Worm (Caenorhabditis elegans) whole organism, L2 larva: ENCODE data around the gene F55C12.2.

Source experiments
- C34F6.9 ChIP-seq: fragments of 150-350 bp; optimal IDR thresholded peaks from 2 replicates; lab custom pipeline; 2014; ENCODE audit warnings: missing biosample characterization, missing genetic modification characterization
- F13H6.1 ChIP-seq: sonication (generic microtip); optimal IDR thresholded peaks from 2 replicates; lab custom pipeline; 2016; ENCODE audit warnings: missing genetic modification characterization, missing compliant biosample characterization
- Y55F3AM.14 ChIP-seq: fragments of 200-800 bp; sonication (Bioruptor generic); optimal IDR thresholded peaks from 2 replicates; lab custom pipeline; 2018; ENCODE audit warnings: mild to moderate bottlenecking, missing genetic modification characterization, missing compliant biosample characterization
- ZK546.5 ChIP-seq: sonication (generic microtip); optimal IDR thresholded peaks from 2 replicates; lab custom pipeline; 2017; ENCODE audit warnings: missing biosample characterization, missing genetic modification characterization
- aly-2 ChIP-seq: fragments of 150-350 bp; optimal IDR thresholded peaks from 2 replicates; lab custom pipeline; 2014; ENCODE audit warnings: missing biosample characterization, missing genetic modification characterization
- blmp-1 ChIP-seq: sonication (generic microtip); optimal IDR thresholded peaks from 2 replicates; lab custom pipeline; 2017; ENCODE audit warnings: missing genetic modification characterization, mild to moderate bottlenecking, missing compliant biosample characterization, antibody characterized with exemption, moderate library complexity; ENCODE audit not compliant: insufficient read depth
- ceh-16 ChIP-seq: fragments of 150-350 bp; optimal IDR thresholded peaks from 2 replicates; lab custom pipeline; 2014; ENCODE audit warnings: missing biosample characterization, missing genetic modification characterization
- ceh-82 ChIP-seq: fragments of 150-350 bp; optimal IDR thresholded peaks from 2 replicates; lab custom pipeline; 2014; ENCODE audit warnings: missing biosample characterization, missing genetic modification characterization
- crh-2 ChIP-seq: sonication (generic microtip); optimal IDR thresholded peaks from 2 replicates; lab custom pipeline; 2017; ENCODE audit warnings: missing biosample characterization, missing genetic modification characterization
- dmd-4 ChIP-seq: sonication (generic microtip); optimal IDR thresholded peaks from 2 replicates; lab custom pipeline; 2017; ENCODE audit warnings: missing biosample characterization, missing genetic modification characterization
- fos-1 ChIP-seq: fragments of 150-350 bp; optimal IDR thresholded peaks from 2 replicates; lab custom pipeline; 2014; ENCODE audit warnings: missing biosample characterization, missing genetic modification characterization
- lin-11 ChIP-seq: fragments of 150-350 bp; sonication (generic microtip); optimal IDR thresholded peaks from 2 replicates; lab custom pipeline; 2014; ENCODE audit warnings: missing biosample characterization, missing genetic modification characterization, inconsistent platforms, mixed read lengths
- lin-13 ChIP-seq: fragments of 150-350 bp; optimal IDR thresholded peaks from 2 replicates; lab custom pipeline; 2014; ENCODE audit warnings: missing biosample characterization, missing genetic modification reagents, missing genetic modification characterization
- lin-39 ChIP-seq: fragments of 150-350 bp; optimal IDR thresholded peaks from 2 replicates; lab custom pipeline; 2014; ENCODE audit warnings: missing biosample characterization, missing genetic modification reagents, missing genetic modification characterization
- lsy-2 ChIP-seq, 2 experiments: fragments of 150-350 bp in 1 of 2; sonication (generic microtip) in 1 of 2; optimal IDR thresholded peaks; 2 replicates each; lab custom pipeline; 2014 to 2017; ENCODE audit warnings: missing biosample characterization in 2 of 2, missing genetic modification characterization in 2 of 2
- mab-5 ChIP-seq: fragments of 150-350 bp; optimal IDR thresholded peaks from 2 replicates; lab custom pipeline; 2014; ENCODE audit warnings: missing biosample characterization, missing genetic modification characterization
- mdl-1 ChIP-seq, 2 experiments: fragments of 150-350 bp in 1 of 2; sonication (generic microtip) in 1 of 2; optimal IDR thresholded peaks; 2 replicates each; lab custom pipeline; 2017; ENCODE audit warnings: missing biosample characterization in 2 of 2, missing genetic modification characterization in 2 of 2
- nhr-10 ChIP-seq: sonication (generic microtip); optimal IDR thresholded peaks from 2 replicates; lab custom pipeline; 2017; ENCODE audit warnings: missing biosample characterization, missing genetic modification characterization
- nhr-11 ChIP-seq: fragments of 150-350 bp; optimal IDR thresholded peaks from 2 replicates; lab custom pipeline; 2014; ENCODE audit warnings: missing biosample characterization, missing genetic modification characterization
- nhr-12 ChIP-seq: fragments of 150-350 bp; optimal IDR thresholded peaks from 2 replicates; lab custom pipeline; 2014; ENCODE audit warnings: missing biosample characterization, missing genetic modification characterization
- nhr-129 ChIP-seq: fragments of 150-350 bp; optimal IDR thresholded peaks from 2 replicates; lab custom pipeline; 2014; ENCODE audit warnings: missing biosample characterization, missing genetic modification characterization
- nhr-21 ChIP-seq: fragments of 150-350 bp; optimal IDR thresholded peaks from 2 replicates; lab custom pipeline; 2014; ENCODE audit warnings: missing biosample characterization, missing genetic modification characterization
- nhr-23 ChIP-seq: fragments of 150-350 bp; optimal IDR thresholded peaks from 2 replicates; lab custom pipeline; 2014; ENCODE audit warnings: missing biosample characterization, missing genetic modification reagents, missing genetic modification characterization
- nhr-6 ChIP-seq: fragments of 150-350 bp; optimal IDR thresholded peaks from 2 replicates; lab custom pipeline; 2014; ENCODE audit warnings: missing biosample characterization, missing genetic modification characterization
- peb-1 ChIP-seq: fragments of 150-350 bp; optimal IDR thresholded peaks from 2 replicates; lab custom pipeline; 2014; ENCODE audit warnings: missing biosample characterization, missing genetic modification characterization
- sem-4 ChIP-seq: fragments of 150-350 bp; optimal IDR thresholded peaks from 2 replicates; lab custom pipeline; 2014; ENCODE audit warnings: missing biosample characterization, missing genetic modification reagents, missing genetic modification characterization
- skn-1 ChIP-seq: sonication (generic microtip); optimal IDR thresholded peaks from 2 replicates; lab custom pipeline; 2017; ENCODE audit warnings: missing biosample characterization, missing genetic modification characterization
- sma-3 ChIP-seq: sonication (generic microtip); optimal IDR thresholded peaks from 2 replicates; lab custom pipeline; 2016; ENCODE audit warnings: missing genetic modification reagents, missing genetic modification characterization, missing compliant biosample characterization
- sma-9 ChIP-seq, 2 experiments: fragments of 150-350 bp in 1 of 2; sonication (generic microtip) in 1 of 2; optimal IDR thresholded peaks; 2 replicates each; lab custom pipeline; 2014 to 2016; ENCODE audit warnings: missing genetic modification characterization in 2 of 2, mild to moderate bottlenecking in 1 of 2, missing biosample characterization in 1 of 2, missing compliant biosample characterization in 1 of 2, missing genetic modification reagents in 1 of 2, moderate library complexity in 1 of 2
- snpc-4 ChIP-seq: fragments of 150-350 bp; optimal IDR thresholded peaks from 2 replicates; lab custom pipeline; 2014; ENCODE audit warnings: missing biosample characterization, missing genetic modification characterization
- unc-39 ChIP-seq: fragments of 150-350 bp; optimal IDR thresholded peaks from 2 replicates; lab custom pipeline; 2014; ENCODE audit warnings: missing biosample characterization, missing genetic modification characterization
- unc-55 ChIP-seq: fragments of 150-350 bp; sonication (generic microtip); optimal IDR thresholded peaks from 3 replicates; lab custom pipeline; 2014; ENCODE audit warnings: missing biosample characterization, missing genetic modification reagents, missing genetic modification characterization
- ztf-1 ChIP-seq: fragments of 200-800 bp; sonication (Bioruptor generic); conservative IDR thresholded peaks from 2 replicates; pipeline ENCODE4 v1.3.6; 2022; ENCODE audit warnings: missing genetic modification characterization, missing compliant biosample characterization
- ztf-4 ChIP-seq: fragments of 150-350 bp; optimal IDR thresholded peaks from 2 replicates; lab custom pipeline; 2014; ENCODE audit warnings: missing biosample characterization, missing genetic modification characterization

The F55C12.2 gene

ce11 chrII:5904252-5904651 lies 27.6 kb downstream of the F55C12.2 start, which contains the start of gene tsp-18:
Gene tsp-18, plus strand, starts transcription at chrII:5904552.
- TF ChIP-seq ceh-16 (tag; lab: Kevin White, UChicago): no peak
- TF ChIP-seq dmd-4 (tag; lab: Kevin White, UChicago): no peak
- no peak for TF ChIP-seq skn-1 (tag; lab: Kevin White, UChicago)
- TF ChIP-seq lin-39 (tag; lab: Kevin White, UChicago): no peak
- TF ChIP-seq ztf-4: no peak
- TF ChIP-seq ztf-1: no peak
- TF ChIP-seq ceh-82 (tag; lab: Kevin White, UChicago): no peak
- no peak for TF ChIP-seq sem-4 (tag; lab: Kevin White, UChicago)
- no peak for TF ChIP-seq nhr-12 (tag; lab: Kevin White, UChicago)

- no peak for TF ChIP-seq lin-13 (GFP tag; lab: Kevin White, UChicago)
- TF ChIP-seq nhr-10: no peak
- TF ChIP-seq lsy-2 (tag; optimal IDR thresholded peaks at IDR 0.05; lab: Kevin White, UChicago): no peak
- no peak for TF ChIP-seq F13H6.1
- no peak for TF ChIP-seq nhr-129 (tag; lab: Kevin White, UChicago)
- TF ChIP-seq blmp-1 (tag; lab: Kevin White, UChicago): no peak
- TF ChIP-seq unc-55 (GFP tag; lab: Kevin White, UChicago): no peak
- no peak for TF ChIP-seq unc-39
- no peak for TF ChIP-seq ceh-16 (tag; lab: Kevin White, UChicago)
- no peak for TF ChIP-seq peb-1 (tag; lab: Kevin White, UChicago)
- TF ChIP-seq nhr-6 (tag; lab: Kevin White, UChicago): no peak
- no peak for TF ChIP-seq aly-2 (tag; lab: Kevin White, UChicago)
- TF ChIP-seq lin-11: no peak
- TF ChIP-seq, all 48 proteins: peak for 0
These were observed 29.7 kb downstream of the F55C12.2 start, which contains the start of gene F59G1.8 for ce11 chrII:5906274-5906673. Gene F59G1.8, plus strand, starts transcription at chrII:5906566.

- no peak for TF ChIP-seq mdl-1 (tag; optimal IDR thresholded peaks at IDR 0.05; lab: Kevin White, UChicago)
- peak; percentile 57 for TF ChIP-seq nhr-129 (tag; lab: Kevin White, UChicago)
- TF ChIP-seq unc-55 (GFP tag; lab: Kevin White, UChicago): peak; percentile 57
- TF ChIP-seq peb-1 (tag; lab: Kevin White, UChicago): no peak
- peak; percentile 87 for TF ChIP-seq fos-1
- TF ChIP-seq crh-2: peak; percentile 27
- peak in 1 of 2 experiments; percentile 53 for TF ChIP-seq lsy-2 (tag; optimal IDR thresholded peaks at IDR 0.05; lab: Kevin White, UChicago)
- TF ChIP-seq C34F6.9: peak; percentile 54
- no peak for TF ChIP-seq Y55F3AM.14 (GFP tag; lab: Kevin White, UChicago)
These were observed 30.9 kb downstream of the F55C12.2 start, which contains the start of gene vps-35 for ce11 chrII:5907482-5907881. Gene vps-35, plus strand, starts transcription at chrII:5907816.

ce11 chrII:5911274-5911673 lies 34.7 kb downstream of the F55C12.2 start, which contains the start of gene cgt-3:
Gene cgt-3, plus strand, starts transcription at chrII:5911324.
- TF ChIP-seq fos-1 (peak; percentile 53), mdl-1 (tag; optimal IDR thresholded peaks at IDR 0.05; lab: Kevin White, UChicago) (no peak), ceh-16 (tag; lab: Kevin White, UChicago) (no peak), unc-55 (GFP tag; lab: Kevin White, UChicago) (no peak), unc-39 (no peak), nhr-23 (no peak), lin-13 (GFP tag; lab: Kevin White, UChicago) (peak; percentile 13), snpc-4 (tag; lab: Kevin White, UChicago) (no peak)
- TF ChIP-seq, all 48 proteins: peak for 2

- TF ChIP-seq nhr-129 (tag; lab: Kevin White, UChicago) (peak; percentile 40), nhr-21 (tag; lab: Kevin White, UChicago) (no peak), mab-5 (tag; lab: Kevin White, UChicago) (no peak), sma-9 (GFP tag; optimal IDR thresholded peaks at IDR 0.05; lab: Kevin White, UChicago) (peak; percentile 49), sma-9 (tag; optimal IDR thresholded peaks at IDR 0.05; lab: Kevin White, UChicago) (no peak), sma-3 (GFP tag; lab: Kevin White, UChicago) (peak; percentile 9), nhr-11 (no peak), fos-1 (peak; percentile 98), ZK546.5 (no peak), F13H6.1 (peak; percentile 14), lin-39 (tag; lab: Kevin White, UChicago) (no peak), crh-2 (peak; percentile 68), C34F6.9 (no peak)
- TF ChIP-seq, all 48 proteins: peak for 6
These were observed 35.4 kb downstream of the F55C12.2 start for ce11 chrII:5911939-5912523.
